Fruit fly (Drosophila melanogaster) whole organism, embryonic: ENCODE data around the gene CG4459.

ENCODE experiments used
- Antp ChIP-seq: fragments of 200-800 bp; sonication (Bioruptor generic); optimal IDR thresholded peaks from 3 replicates; lab custom pipeline; 2016; ENCODE audit warnings: missing biosample characterization, missing genetic modification characterization
- Atf-2 ChIP-seq: fragments of 200-800 bp; sonication (Bioruptor generic); optimal IDR thresholded peaks from 2 replicates; lab custom pipeline; 2016; ENCODE audit warnings: missing biosample characterization, missing genetic modification characterization
- B-H1 ChIP-seq: fragments of 200-800 bp; sonication (Bioruptor generic); IDR thresholded peaks from 3 replicates; pipeline ENCODE4 v1.3.6; 2022; ENCODE audit warnings: missing biosample characterization, missing genetic modification characterization
- C15 ChIP-seq: fragments of 200-800 bp; sonication (Bioruptor generic); IDR thresholded peaks from 3 replicates; pipeline ENCODE4 v1.3.6; 2022; ENCODE audit warnings: missing biosample characterization, missing genetic modification characterization
- CG10321 ChIP-seq: fragments of 200-800 bp; sonication (Bioruptor generic); IDR thresholded peaks from 2 replicates; pipeline ENCODE4 v1.3.6; 2022; ENCODE audit warnings: missing biosample characterization, missing genetic modification characterization
- CG11456 ChIP-seq: fragments of 200-800 bp; sonication (Bioruptor generic); IDR thresholded peaks from 3 replicates; pipeline ENCODE4 v1.3.6; 2022; ENCODE audit warnings: missing biosample characterization, missing genetic modification characterization
- CG11723 ChIP-seq: fragments of 200-800 bp; sonication (Bioruptor generic); optimal IDR thresholded peaks from 2 replicates; lab custom pipeline; 2017; ENCODE audit warnings: missing biosample characterization, mild to moderate bottlenecking, missing genetic modification characterization
- CG12236 ChIP-seq: fragments of 200-800 bp; sonication (Bioruptor generic); optimal IDR thresholded peaks from 2 replicates; lab custom pipeline; 2016; ENCODE audit warnings: missing biosample characterization, missing genetic modification characterization
- CG14441 ChIP-seq: fragments of 200-800 bp; sonication (Bioruptor generic); IDR thresholded peaks from 2 replicates; pipeline ENCODE4 v1.3.6; 2022; ENCODE audit warnings: missing biosample characterization, missing genetic modification characterization
- CG14965 ChIP-seq: fragments of 200-800 bp; sonication (Bioruptor generic); optimal IDR thresholded peaks from 2 replicates; lab custom pipeline; 2016; ENCODE audit warnings: missing biosample characterization, missing genetic modification characterization, borderline replicate concordance
- CG15011 ChIP-seq: fragments of 200-800 bp; sonication (Bioruptor generic); optimal IDR thresholded peaks from 3 replicates; lab custom pipeline; 2018; ENCODE audit warnings: missing biosample characterization, mild to moderate bottlenecking, missing genetic modification characterization
- CG15479 ChIP-seq: fragments of 200-800 bp; sonication (Bioruptor generic); optimal IDR thresholded peaks from 3 replicates; lab custom pipeline; 2019; ENCODE audit warnings: missing biosample characterization, mild to moderate bottlenecking, missing genetic modification characterization, moderate library complexity
- CG15601 ChIP-seq: fragments of 200-800 bp; sonication (Bioruptor generic); optimal IDR thresholded peaks from 3 replicates; lab custom pipeline; 2019; ENCODE audit warnings: missing biosample characterization, mild to moderate bottlenecking, missing genetic modification characterization, moderate library complexity
- CG17568 ChIP-seq: fragments of 200-800 bp; sonication (Bioruptor generic); optimal IDR thresholded peaks from 2 replicates; lab custom pipeline; 2018; ENCODE audit warnings: missing biosample characterization, mild to moderate bottlenecking, missing genetic modification characterization, moderate library complexity
- CG1792 ChIP-seq: fragments of 200-800 bp; sonication (Bioruptor generic); optimal IDR thresholded peaks from 2 replicates; lab custom pipeline; 2016; ENCODE audit warnings: missing biosample characterization, missing genetic modification characterization
- CG2120 ChIP-seq: fragments of 200-800 bp; sonication (Bioruptor generic); optimal IDR thresholded peaks from 3 replicates; lab custom pipeline; 2016; ENCODE audit warnings: missing biosample characterization, missing genetic modification characterization
- CG2199 ChIP-seq: fragments of 200-800 bp; sonication (Bioruptor generic); IDR thresholded peaks from 3 replicates; pipeline ENCODE4 v1.3.6; 2022; ENCODE audit warnings: missing biosample characterization, missing genetic modification characterization
- CG3163 ChIP-seq: fragments of 200-800 bp; sonication (Bioruptor generic); optimal IDR thresholded peaks from 3 replicates; lab custom pipeline; 2016; ENCODE audit warnings: missing biosample characterization, missing genetic modification characterization
- CG3995 ChIP-seq: fragments of 200-800 bp; sonication (Bioruptor generic); optimal IDR thresholded peaks from 3 replicates; lab custom pipeline; 2016; ENCODE audit warnings: missing biosample characterization, missing genetic modification characterization
- CG4360 ChIP-seq: fragments of 200-800 bp; sonication (Bioruptor generic); IDR thresholded peaks from 2 replicates; pipeline ENCODE4 v1.3.6; 2022; ENCODE audit warnings: missing biosample characterization, missing genetic modification characterization
- CG5180 ChIP-seq: fragments of 200-800 bp; sonication (Bioruptor generic); optimal IDR thresholded peaks from 3 replicates; lab custom pipeline; 2017; ENCODE audit warnings: missing biosample characterization, missing genetic modification characterization, mild to moderate bottlenecking, moderate library complexity, missing genetic modification reagents
- CG8290 ChIP-seq, 3 experiments: fragments of 200-800 bp; sonication (Bioruptor generic); optimal IDR thresholded peaks; 2 replicates each; lab custom pipeline; 2016 to 2019; ENCODE audit warnings: missing biosample characterization in 3 of 3, missing genetic modification characterization in 3 of 3, mild to moderate bottlenecking in 2 of 3, moderate library complexity in 1 of 3
- CG9932 ChIP-seq: fragments of 200-800 bp; sonication (Bioruptor generic); IDR thresholded peaks from 2 replicates; pipeline ENCODE4 v1.3.6; 2022; ENCODE audit warnings: missing biosample characterization, missing genetic modification characterization
- Dek ChIP-seq: fragments of 200-800 bp; sonication (Bioruptor generic); optimal IDR thresholded peaks from 3 replicates; lab custom pipeline; 2019; ENCODE audit warnings: missing biosample characterization, mild to moderate bottlenecking, missing genetic modification characterization, moderate library complexity
- Doc3 ChIP-seq: fragments of 200-800 bp; sonication (Bioruptor generic); IDR thresholded peaks from 3 replicates; pipeline ENCODE4 v1.3.6; 2022; ENCODE audit warnings: missing biosample characterization, missing genetic modification characterization; ENCODE audit not compliant: partially characterized antibody
- Elba2 ChIP-seq: fragments of 200-800 bp; sonication (Bioruptor generic); optimal IDR thresholded peaks from 3 replicates; lab custom pipeline; 2016; ENCODE audit warnings: missing biosample characterization, missing genetic modification characterization
- H15 ChIP-seq: fragments of 200-800 bp; sonication (Bioruptor generic); IDR thresholded peaks from 3 replicates; pipeline ENCODE4 v1.3.6; 2022; ENCODE audit warnings: missing biosample characterization, missing genetic modification characterization
- Hr39 ChIP-seq: fragments of >200 bp; optimal IDR thresholded peaks from 2 replicates; lab custom pipeline; 2017
- Lhr ChIP-seq: fragments of 200-800 bp; sonication (Bioruptor generic); optimal IDR thresholded peaks from 3 replicates; lab custom pipeline; 2017; ENCODE audit warnings: mild to moderate bottlenecking, missing biosample characterization, missing genetic modification reagents, missing genetic modification characterization
- MESR4 ChIP-seq: fragments of 200-800 bp; sonication (Bioruptor generic); optimal IDR thresholded peaks from 2 replicates; lab custom pipeline; 2018; ENCODE audit warnings: missing biosample characterization, mild to moderate bottlenecking, missing genetic modification characterization, moderate library complexity
- Meics ChIP-seq: fragments of 200-800 bp; sonication (Bioruptor generic); optimal IDR thresholded peaks from 2 replicates; lab custom pipeline; 2017; ENCODE audit warnings: missing biosample characterization, mild to moderate bottlenecking, missing genetic modification characterization
- Myb ChIP-seq: fragments of 200-800 bp; sonication (Bioruptor generic); optimal IDR thresholded peaks from 2 replicates; lab custom pipeline; 2016; ENCODE audit warnings: missing biosample characterization, missing genetic modification characterization
- Oaz ChIP-seq: fragments of 200-800 bp; sonication (Bioruptor generic); IDR thresholded peaks from 2 replicates; pipeline ENCODE4 v1.3.6; 2022; ENCODE audit warnings: missing biosample characterization, missing genetic modification characterization
- Rfx ChIP-seq: fragments of 200-800 bp; sonication (Bioruptor generic); IDR thresholded peaks from 2 replicates; pipeline ENCODE4 v1.3.6; 2022; ENCODE audit warnings: missing biosample characterization, missing genetic modification characterization
- br ChIP-seq: fragments of >200 bp; optimal IDR thresholded peaks from 2 replicates; lab custom pipeline; 2017
- bsh ChIP-seq, 2 experiments: fragments of 200-800 bp; sonication (Bioruptor generic); optimal IDR thresholded peaks; 2 replicates each; lab custom pipeline; 2017 to 2018; ENCODE audit warnings: mild to moderate bottlenecking in 2 of 2, missing biosample characterization in 2 of 2, missing genetic modification characterization in 2 of 2, moderate library complexity in 1 of 2
- croc ChIP-seq: fragments of 200-800 bp; sonication (Bioruptor generic); conservative IDR thresholded peaks from 3 replicates; pipeline ENCODE4 v1.3.6; 2022; ENCODE audit warnings: missing biosample characterization, missing genetic modification characterization
- dan ChIP-seq: fragments of 200-800 bp; sonication (Bioruptor generic); IDR thresholded peaks from 2 replicates; pipeline ENCODE4 v1.3.6; 2022; ENCODE audit warnings: missing biosample characterization, missing genetic modification characterization
- dimm ChIP-seq: fragments of 200-800 bp; sonication (Bioruptor generic); IDR thresholded peaks from 2 replicates; pipeline ENCODE4 v1.3.6; 2022; ENCODE audit warnings: missing biosample characterization, missing genetic modification characterization
- en ChIP-seq: fragments of 200-800 bp; sonication (Bioruptor generic); optimal IDR thresholded peaks from 2 replicates; lab custom pipeline; 2016; ENCODE audit warnings: missing biosample characterization, missing genetic modification characterization
- gcm ChIP-seq: fragments of 200-800 bp; sonication (Bioruptor generic); optimal IDR thresholded peaks from 2 replicates; lab custom pipeline; 2019; ENCODE audit warnings: missing biosample characterization, mild to moderate bottlenecking, missing genetic modification characterization, moderate library complexity
- gsb-n ChIP-seq: fragments of 200-800 bp; sonication (Bioruptor generic); optimal IDR thresholded peaks from 3 replicates; lab custom pipeline; 2018; ENCODE audit warnings: missing biosample characterization, mild to moderate bottlenecking, missing genetic modification characterization
- jigr1 ChIP-seq: fragments of 200-800 bp; sonication (Bioruptor generic); IDR thresholded peaks from 3 replicates; pipeline ENCODE4 v1.3.6; 2022; ENCODE audit warnings: missing biosample characterization, missing genetic modification characterization
- lmd ChIP-seq: fragments of 200-800 bp; sonication (Bioruptor generic); IDR thresholded peaks from 2 replicates; pipeline ENCODE4 v1.3.6; 2022; ENCODE audit warnings: missing biosample characterization, missing genetic modification characterization
- lov ChIP-seq, 2 experiments: fragments of 200-800 bp in 1 of 2; fragments of >200 bp in 1 of 2; sonication (Bioruptor generic) in 1 of 2; IDR thresholded peaks in 1 of 2; optimal IDR thresholded peaks in 1 of 2; 2 replicates in 1 of 2; 3 replicates in 1 of 2; pipeline versions ENCODE4 v1.3.6 to Lab custom; 2017 to 2022; ENCODE audit warnings: missing biosample characterization in 1 of 2, missing genetic modification characterization in 1 of 2
- pan ChIP-seq, 4 experiments: fragments of >200 bp in 3 of 4; fragments of 200-800 bp in 1 of 4; sonication (Bioruptor generic) in 1 of 4; optimal IDR thresholded peaks in 3 of 4; IDR thresholded peaks in 1 of 4; 2 replicates each; pipeline versions ENCODE4 v1.3.6 to Lab custom; 2017 to 2022; ENCODE audit warnings: missing biosample characterization in 2 of 4, missing genetic modification characterization in 2 of 4, mixed read lengths in 1 of 4
- ranshi ChIP-seq: fragments of 200-800 bp; sonication (Bioruptor generic); IDR thresholded peaks from 2 replicates; pipeline ENCODE4 v1.3.6; 2022; ENCODE audit warnings: missing biosample characterization, missing genetic modification characterization
- sens ChIP-seq: fragments of 200-800 bp; sonication (Bioruptor generic); peaks from one replicate; lab custom pipeline; 2016; ENCODE audit warnings: missing biosample characterization, missing genetic modification characterization
- tap ChIP-seq: fragments of 200-800 bp; optimal IDR thresholded peaks from 3 replicates; lab custom pipeline; 2019; ENCODE audit warnings: missing biosample characterization, mild to moderate bottlenecking, missing genetic modification characterization, moderate library complexity

The CG4459 gene

dm6 chr3R:19905932-19906439 lies 22.5 kb downstream of the CG4459 start (continued):
- TF ChIP-seq pan (optimal IDR thresholded peaks at IDR 0.05; lab: Kevin White, UChicago) (no peak), pan (GFP tag; optimal IDR thresholded peaks at IDR 0.05 in 1 of 2, IDR thresholded peaks at IDR 0.05 in 1 of 2) (peak in 1 of 2 experiments; percentile 90), CG3163 (no peak), croc (GFP tag; lab: Robert Waterston, UW) (peak; percentile 50; the same call in 2 of the 3 replicates), gsb-n (peak; percentile 23), C15 (GFP tag; lab: Robert Waterston, UW) (peak; percentile 67; the same call in 2 of the 3 replicates), CG5180 (peak; percentile 49), br (lab: Kevin White, UChicago) (no peak), CG2120 (GFP tag; lab: Kevin White, UChicago) (peak; percentile 94), CG10321 (0 out of 2 replicates have a peak, but pooled peaks have one; percentile 26), CG1792 (GFP tag; lab: Kevin White, UChicago) (peak; percentile 42), CG8290 (GFP tag; optimal IDR thresholded peaks at IDR 0.05; lab: Kevin White, UChicago) (no peak), CG8290 (tag; optimal IDR thresholded peaks at IDR 0.05; lab: Kevin White, UChicago) (peak in 1 of 2 experiments; percentile 97), MESR4 (GFP tag; lab: Kevin White, UChicago) (peak; percentile 2), lmd (GFP tag; lab: Robert Waterston, UW) (peak; percentile 89), bsh (GFP tag; optimal IDR thresholded peaks at IDR 0.05; lab: Kevin White, UChicago) (peak; percentile 34 to 81), Elba2 (no peak), en (GFP tag; lab: Kevin White, UChicago) (no peak), CG3995 (peak; percentile 44), CG15011 (GFP tag; lab: Kevin White, UChicago) (peak; percentile 41), Hr39 (lab: Kevin White, UChicago) (no peak), CG9932 (GFP tag; lab: Robert Waterston, UW) (peak; percentile 81), ranshi (GFP tag; lab: Robert Waterston, UW) (peak; percentile 64), Rfx (peak; percentile 92), H15 (GFP tag; lab: Robert Waterston, UW) (peak; percentile 83), CG11456 (GFP tag; lab: Robert Waterston, UW) (peak; percentile 80), CG15479 (GFP tag; lab: Kevin White, UChicago) (no peak), Atf-2 (peak; percentile 45), CG4360 (GFP tag; lab: Robert Waterston, UW) (no peak), Doc3 (GFP tag; lab: Robert Waterston, UW) (no peak), CG11723 (peak; percentile 67), B-H1 (GFP tag; lab: Robert Waterston, UW) (peak; percentile 76; the same call in 2 of the 3 replicates), dimm (GFP tag; lab: Robert Waterston, UW) (peak; percentile 31; the same call in 1 of the 2 replicates), CG12236 (GFP tag; lab: Kevin White, UChicago) (peak; percentile 27), CG2199 (GFP tag; lab: Robert Waterston, UW) (peak; percentile 87), Lhr (GFP tag; lab: Kevin White, UChicago) (peak; percentile 11), gcm (GFP tag; lab: Kevin White, UChicago) (peak; percentile 31), CG17568 (GFP tag; lab: Kevin White, UChicago) (peak; percentile 61), lov (optimal IDR thresholded peaks at IDR 0.05; lab: Kevin White, UChicago) (no peak), lov (GFP tag; IDR thresholded peaks at IDR 0.05; lab: Robert Waterston, UW) (0 out of 3 replicates have a peak, but pooled peaks have one; percentile 56), jigr1 (peak; percentile 70; the same call in 2 of the 3 replicates), CG15601 (tag; lab: Kevin White, UChicago) (peak; percentile 31), Meics (GFP tag; lab: Kevin White, UChicago) (peak; percentile 87), dan (GFP tag; lab: Robert Waterston, UW) (no peak), sens (GFP tag; lab: Kevin White, UChicago) (peak; percentile 96), CG14965 (peak; percentile 14), Dek (tag; lab: Kevin White, UChicago) (peak; percentile 59), tap (peak; percentile 70), CG14441 (GFP tag; lab: Robert Waterston, UW) (peak; percentile 87), Antp (GFP tag; lab: Kevin White, UChicago) (peak; percentile 79), Myb (GFP tag; lab: Kevin White, UChicago) (peak; percentile 71), Oaz (GFP tag; lab: Robert Waterston, UW) (peak; percentile 59; the same call in 1 of the 2 replicates)
